Worm (Caenorhabditis elegans): ENCODE results near the gene M60.6.

The M60.6 gene

ce11 chrX:8241906-8242305, 10.4 kb downstream of the M60.6 start, which contains the start of gene endu-2:
Gene endu-2, plus strand, starts transcription at chrX:8242301.
- TF ChIP-seq F13H6.1 (tag; optimal IDR thresholded peaks at IDR 0.05), result peak; percentile 32
- peak in 1 of 2 experiments; percentile 35 for TF ChIP-seq mdl-1 (tag; optimal IDR thresholded peaks at IDR 0.05)
- peak; percentile 65 for TF ChIP-seq fos-1 (tag; optimal IDR thresholded peaks at IDR 0.05)
- peak; percentile 74 for TF ChIP-seq sma-9 (GFP tag; optimal IDR thresholded peaks at IDR 0.05)
- TF ChIP-seq sma-9 (tag; optimal IDR thresholded peaks at IDR 0.05), result no peak
- no peak for TF ChIP-seq unc-55 (GFP tag; optimal IDR thresholded peaks at IDR 0.05)

- TF ChIP-seq alr-1 (tag; optimal IDR thresholded peaks at IDR 0.05), result no peak
- no peak for TF ChIP-seq aly-2 (tag; optimal IDR thresholded peaks at IDR 0.05)
- no peak for TF ChIP-seq peb-1 (tag; optimal IDR thresholded peaks at IDR 0.05)
- TF ChIP-seq sma-3 (GFP tag; optimal IDR thresholded peaks at IDR 0.05), result peak; percentile 50
- TF ChIP-seq mdl-1 (tag; optimal IDR thresholded peaks at IDR 0.05), result no peak
- no peak for TF ChIP-seq skn-1 (tag; optimal IDR thresholded peaks at IDR 0.05)
- no peak for TF ChIP-seq sem-4 (tag; optimal IDR thresholded peaks at IDR 0.05)
- no peak for TF ChIP-seq nhr-11 (tag; optimal IDR thresholded peaks at IDR 0.05)
- TF ChIP-seq sma-9 (GFP tag; optimal IDR thresholded peaks at IDR 0.05), result no peak
- no peak for TF ChIP-seq sma-9 (tag; optimal IDR thresholded peaks at IDR 0.05)
- no peak for TF ChIP-seq ama-1 (optimal IDR thresholded peaks at IDR 0.05)
- no peak for TF ChIP-seq nhr-23 (tag; optimal IDR thresholded peaks at IDR 0.05)
- TF ChIP-seq fos-1 (tag; optimal IDR thresholded peaks at IDR 0.05), result peak; percentile 50
- no peak for TF ChIP-seq F13H6.1 (tag; optimal IDR thresholded peaks at IDR 0.05)
- no peak for TF ChIP-seq nhr-21 (tag; optimal IDR thresholded peaks at IDR 0.05)
- no peak for TF ChIP-seq lin-13 (GFP tag; optimal IDR thresholded peaks at IDR 0.05)
- no peak for TF ChIP-seq Y55F3AM.14 (GFP tag; optimal IDR thresholded peaks at IDR 0.05)
- TF ChIP-seq ztf-11 (tag; optimal IDR thresholded peaks at IDR 0.05), result no peak
- TF ChIP-seq mbf-1 (tag; optimal IDR thresholded peaks at IDR 0.05), result no peak
- TF ChIP-seq nhr-12 (tag; optimal IDR thresholded peaks at IDR 0.05), result no peak
- no peak for TF ChIP-seq elt-1 (tag; optimal IDR thresholded peaks at IDR 0.05)
- TF ChIP-seq nhr-77 (tag; optimal IDR thresholded peaks at IDR 0.05), result no peak
- TF ChIP-seq ceh-16 (tag; optimal IDR thresholded peaks at IDR 0.05), result no peak
- peak; percentile 23 for TF ChIP-seq crh-2 (tag; optimal IDR thresholded peaks at IDR 0.05)
- no peak for TF ChIP-seq lin-39 (tag; optimal IDR thresholded peaks at IDR 0.05)
- no peak for TF ChIP-seq ztf-4 (tag; optimal IDR thresholded peaks at IDR 0.05)
- no peak for TF ChIP-seq ztf-1 (GFP tag; conservative IDR thresholded peaks at IDR 0.05)
- TF ChIP-seq lsy-2 (tag; optimal IDR thresholded peaks at IDR 0.05), result no peak
- TF ChIP-seq nhr-129 (tag; optimal IDR thresholded peaks at IDR 0.05), result peak; percentile 68
- no peak for TF ChIP-seq zag-1 (tag; optimal IDR thresholded peaks at IDR 0.05)
- TF ChIP-seq nhr-25 (tag; optimal IDR thresholded peaks at IDR 0.05), result peak; percentile 65
- no peak for TF ChIP-seq unc-55 (GFP tag; optimal IDR thresholded peaks at IDR 0.05)
- peak; percentile 8 for TF ChIP-seq C34F6.9 (tag; optimal IDR thresholded peaks at IDR 0.05)
- no peak for TF ChIP-seq unc-62 (GFP tag; optimal IDR thresholded peaks at IDR 0.05)
- TF ChIP-seq snpc-4 (tag; optimal IDR thresholded peaks at IDR 0.05), result no peak
- peak; percentile 55 for TF ChIP-seq gmeb-1 (tag; optimal IDR thresholded peaks at IDR 0.05)
- TF ChIP-seq elt-3 (tag; optimal IDR thresholded peaks at IDR 0.05), result no peak
- no peak for TF ChIP-seq unc-39 (tag; optimal IDR thresholded peaks at IDR 0.05)
- TF ChIP-seq ceh-82 (tag; optimal IDR thresholded peaks at IDR 0.05), result no peak
- no peak for TF ChIP-seq nhr-237 (tag; optimal IDR thresholded peaks at IDR 0.05)
- no peak for TF ChIP-seq lin-11 (tag; optimal IDR thresholded peaks at IDR 0.05)
- no peak for TF ChIP-seq dmd-4 (tag; optimal IDR thresholded peaks at IDR 0.05)
- TF ChIP-seq R02D3.7 (tag; optimal IDR thresholded peaks at IDR 0.05), result no peak
- no peak for TF ChIP-seq mab-5 (tag; optimal IDR thresholded peaks at IDR 0.05)
- TF ChIP-seq egl-27 (tag; optimal IDR thresholded peaks at IDR 0.05), result no peak
- TF ChIP-seq ZK546.5 (tag; optimal IDR thresholded peaks at IDR 0.05), result no peak
- no peak for TF ChIP-seq nhr-10 (tag; optimal IDR thresholded peaks at IDR 0.05)
- no peak for TF ChIP-seq blmp-1 (tag; optimal IDR thresholded peaks at IDR 0.05; ENCODE audit: insufficient read depth)
- peak; percentile 17 for TF ChIP-seq nhr-6 (tag; optimal IDR thresholded peaks at IDR 0.05)
Observed at ce11 chrX:8238639-8239055, 13.6 kb downstream of the M60.6 start.

All from whole organism, L2 larva.